Fruit fly (Drosophila melanogaster): ENCODE results near the gene CG11345.

DNA sequence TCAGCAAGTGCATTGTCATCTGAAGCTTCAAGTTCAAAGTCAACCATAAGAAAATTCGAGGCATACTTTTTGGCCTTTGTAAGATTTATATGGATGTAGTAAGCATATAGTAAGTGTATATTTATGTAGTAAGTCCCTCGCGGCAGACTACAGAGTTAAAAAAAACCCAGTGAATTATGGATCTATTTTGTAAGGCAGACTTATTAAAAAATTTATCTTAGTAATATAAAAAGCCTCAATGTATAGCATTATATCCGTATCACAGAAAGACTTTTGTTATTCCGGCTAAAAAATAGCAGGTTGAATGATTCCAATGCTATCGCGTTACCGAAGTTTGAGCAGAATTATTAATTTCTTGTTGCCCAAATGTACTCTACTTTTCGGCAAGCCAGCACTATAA lies 26.7 kb upstream of the CG11345 start:
- TF ChIP-seq CG13123 (GFP tag; optimal IDR thresholded peaks at IDR 0.05) (no peak), Atf3 (GFP tag; optimal IDR thresholded peaks at IDR 0.05) (no peak), CG13287 (GFP tag; IDR thresholded peaks at IDR 0.05; ENCODE audit: partially characterized antibody) (no peak), onecut (GFP tag; IDR thresholded peaks at IDR 0.05) (no peak), danr (GFP tag; IDR thresholded peaks at IDR 0.05) (no peak), Drgx (GFP tag; IDR thresholded peaks at IDR 0.05) (no peak), CG4707 (GFP tag; optimal IDR thresholded peaks at IDR 0.05) (no peak), croc (GFP tag; conservative IDR thresholded peaks at IDR 0.05) (no peak), sna (GFP tag; IDR thresholded peaks at IDR 0.05; ENCODE audit: partially characterized antibody) (no peak), Rfx (GFP tag; IDR thresholded peaks at IDR 0.05) (no peak), Mad (GFP tag; optimal IDR thresholded peaks at IDR 0.05) (no peak), CG12744 (GFP tag; optimal IDR thresholded peaks at IDR 0.05) (no peak), row (GFP tag; IDR thresholded peaks at IDR 0.05) (no peak), pan (optimal IDR thresholded peaks at IDR 0.05) (no peak), pan (GFP tag; optimal IDR thresholded peaks at IDR 0.05 in 1 of 2, IDR thresholded peaks at IDR 0.05 in 1 of 2) (no peak)
